Worm (Caenorhabditis elegans): Measurements from ENCODE around the gene F09E5.12.

The F09E5.12 gene

ce11 chrII:5399201-5399600 lies 28.7 kb upstream of the F09E5.12 start, which contains the start of gene mog-5:
Gene mog-5, plus strand, starts transcription at chrII:5399538.
- TF ChIP-seq skn-1 (tag; optimal IDR thresholded peaks at IDR 0.05): no peak
- no peak for TF ChIP-seq pqm-1 (tag; optimal IDR thresholded peaks at IDR 0.05)
- TF ChIP-seq aly-2 (tag; optimal IDR thresholded peaks at IDR 0.05): no peak
- TF ChIP-seq hmg-11 (tag; optimal IDR thresholded peaks at IDR 0.05): peak; percentile 30
- TF ChIP-seq daf-12 (tag; optimal IDR thresholded peaks at IDR 0.05): no peak
- TF ChIP-seq pha-4 (tag; optimal IDR thresholded peaks at IDR 0.05): peak; percentile 50
- TF ChIP-seq snpc-4 (tag; optimal IDR thresholded peaks at IDR 0.05): no peak
- peak; percentile 40 for TF ChIP-seq elt-2 (tag; optimal IDR thresholded peaks at IDR 0.05)

- TF ChIP-seq jun-1 (tag; optimal IDR thresholded peaks at IDR 0.05) (no peak), hmg-11 (tag; optimal IDR thresholded peaks at IDR 0.05) (peak; percentile 22)
Measured at ce11 chrII:5398779-5399178, 28.2 kb upstream of the F09E5.12 start, which contains the start of gene fbxl-3. Gene fbxl-3, minus strand, starts transcription at chrII:5398902.

DNA sequence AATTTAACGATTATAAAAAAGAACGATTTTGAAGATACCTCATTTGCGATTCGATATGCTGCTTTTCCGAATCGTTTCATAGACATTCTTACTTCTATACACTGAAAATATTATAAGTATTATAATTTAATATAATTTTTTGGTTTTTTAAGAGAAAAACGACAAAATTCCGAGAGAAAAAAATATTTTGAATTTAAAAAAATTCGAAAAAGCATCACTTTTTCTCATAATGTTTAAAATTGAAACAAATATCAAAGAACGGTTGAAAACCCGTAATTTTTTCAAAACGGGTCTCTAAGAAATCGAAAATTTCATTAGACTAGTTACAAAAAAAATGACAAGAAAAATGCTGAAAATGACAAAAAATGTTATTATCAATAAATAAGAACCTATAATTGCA lies 25.1 kb upstream of the F09E5.12 start, which contains the start of gene pink-1:
Gene pink-1 (minus strand): TSS at position 101 of the 400 bp plus-strand sequence.
- TF ChIP-seq ama-1 (optimal IDR thresholded peaks at IDR 0.05): no peak
- no peak for TF ChIP-seq unc-39 (tag; optimal IDR thresholded peaks at IDR 0.05)
- TF ChIP-seq zag-1 (tag; optimal IDR thresholded peaks at IDR 0.05): no peak
- TF ChIP-seq snpc-4 (tag; optimal IDR thresholded peaks at IDR 0.05): no peak

DNA sequence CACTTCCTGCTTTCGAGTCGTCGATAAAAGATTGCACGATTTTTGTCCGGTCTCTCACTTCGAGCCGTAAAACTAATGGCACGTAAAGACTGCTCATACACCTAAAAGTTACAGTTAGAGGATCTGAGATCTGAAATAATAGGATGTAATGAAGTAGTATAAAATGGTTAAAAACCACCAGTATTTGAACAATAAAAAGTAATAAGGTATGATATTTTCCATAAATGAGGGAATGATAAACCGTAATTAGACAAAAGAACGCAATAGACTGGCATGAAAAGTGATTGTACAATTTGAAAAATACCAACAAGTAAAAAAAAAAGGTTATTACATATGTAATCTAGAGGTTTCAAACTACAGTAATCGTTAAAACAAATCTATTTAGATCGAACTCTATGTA lies 22.5 kb upstream of the F09E5.12 start, which contains the start of gene brap-2:
Gene brap-2 (minus strand): TSS at position 101 of the 400 bp plus-strand sequence.
- TF ChIP-seq nfya-1 (tag; optimal IDR thresholded peaks at IDR 0.05; ENCODE audit: insufficient read depth) (no peak), daf-12 (tag; optimal IDR thresholded peaks at IDR 0.05) (no peak)

- TF ChIP-seq ceh-82 (tag; optimal IDR thresholded peaks at IDR 0.05) (no peak), ztf-11 (tag; optimal IDR thresholded peaks at IDR 0.05) (no peak), egl-27 (tag; optimal IDR thresholded peaks at IDR 0.05) (no peak), lin-39 (tag; optimal IDR thresholded peaks at IDR 0.05) (no peak), elt-2 (tag; optimal IDR thresholded peaks at IDR 0.05) (no peak), ceh-28 (tag; optimal IDR thresholded peaks at IDR 0.05) (no peak), tbx-2 (tag; optimal IDR thresholded peaks at IDR 0.05) (no peak)
Measured at ce11 chrII:5391447-5391846, 20.9 kb upstream of the F09E5.12 start.

ce11 chrII:5389831-5390323 lies 19.3 kb upstream of the F09E5.12 start, which contains the start of gene ndx-6:
Gene ndx-6, minus strand, starts transcription at chrII:5389881.
- peak; percentile 26 for TF ChIP-seq lsy-12 (tag; optimal IDR thresholded peaks at IDR 0.05)
- TF ChIP-seq fkh-10 (GFP tag; optimal IDR thresholded peaks at IDR 0.05): no peak
- no peak for TF ChIP-seq nhr-67 (tag; optimal IDR thresholded peaks at IDR 0.05)
- TF ChIP-seq nhr-77 (tag; optimal IDR thresholded peaks at IDR 0.05): no peak
- TF ChIP-seq fkh-2 (tag; optimal IDR thresholded peaks at IDR 0.05): no peak
- peak; percentile 86 for TF ChIP-seq nhr-43 (tag; optimal IDR thresholded peaks at IDR 0.05; ENCODE audit: poor library complexity, severe bottlenecking)
- TF ChIP-seq aly-2 (tag; optimal IDR thresholded peaks at IDR 0.05): peak; percentile 5
- no peak for TF ChIP-seq mdl-1 (tag; optimal IDR thresholded peaks at IDR 0.05)
- no peak for TF ChIP-seq unc-62 (GFP tag; optimal IDR thresholded peaks at IDR 0.05)
- TF ChIP-seq nhr-237 (tag; optimal IDR thresholded peaks at IDR 0.05): no peak
- TF ChIP-seq hmg-11 (tag; optimal IDR thresholded peaks at IDR 0.05): peak; percentile 51
- TF ChIP-seq mml-1 (tag; optimal IDR thresholded peaks at IDR 0.05): no peak
- TF ChIP-seq nfya-1 (tag; optimal IDR thresholded peaks at IDR 0.05; ENCODE audit: insufficient read depth): peak; percentile 82
- TF ChIP-seq sea-2 (GFP tag; optimal IDR thresholded peaks at IDR 0.05): no peak
- TF ChIP-seq ZK546.5 (tag; optimal IDR thresholded peaks at IDR 0.05): no peak
- TF ChIP-seq egl-5 (tag; optimal IDR thresholded peaks at IDR 0.05): peak; percentile 64
- TF ChIP-seq ceh-16 (tag; optimal IDR thresholded peaks at IDR 0.05): no peak
- peak; percentile 71 for TF ChIP-seq jun-1 (tag; optimal IDR thresholded peaks at IDR 0.05)
- peak; percentile 75 for TF ChIP-seq lin-15B (tag; optimal IDR thresholded peaks at IDR 0.05)
- peak; percentile 66 for TF ChIP-seq tbx-2 (tag; optimal IDR thresholded peaks at IDR 0.05)
- peak; percentile 11 for TF ChIP-seq ceh-82 (tag; optimal IDR thresholded peaks at IDR 0.05)
- no peak for TF ChIP-seq ztf-11 (tag; optimal IDR thresholded peaks at IDR 0.05)
- TF ChIP-seq nhr-12 (tag; optimal IDR thresholded peaks at IDR 0.05): no peak
- no peak for TF ChIP-seq zag-1 (tag; optimal IDR thresholded peaks at IDR 0.05)
- no peak for TF ChIP-seq nhr-28 (tag; optimal IDR thresholded peaks at IDR 0.05)
- TF ChIP-seq nhr-23 (tag; optimal IDR thresholded peaks at IDR 0.05): peak; percentile 92
- TF ChIP-seq ceh-9 (tag; optimal IDR thresholded peaks at IDR 0.05): no peak
- peak; percentile 55 for TF ChIP-seq ceh-28 (tag; optimal IDR thresholded peaks at IDR 0.05)
- TF ChIP-seq fos-1 (tag; optimal IDR thresholded peaks at IDR 0.05): no peak
- TF ChIP-seq ama-1 (optimal IDR thresholded peaks at IDR 0.05): peak; percentile 73
- peak; percentile 61 for TF ChIP-seq R02D3.7 (tag; optimal IDR thresholded peaks at IDR 0.05)
- TF ChIP-seq eor-1 (tag; optimal IDR thresholded peaks at IDR 0.05): no peak
- peak; percentile 92 for TF ChIP-seq nhr-25 (tag; optimal IDR thresholded peaks at IDR 0.05)
- TF ChIP-seq elt-1 (tag; optimal IDR thresholded peaks at IDR 0.05): no peak
